Worm (Caenorhabditis elegans) whole organism, late embryonic: Measurements from ENCODE around the gene aakg-4.

Experiments used
- F13H6.1 ChIP-seq: sonication (generic microtip); optimal IDR thresholded peaks from 2 replicates; lab custom pipeline; 2016; ENCODE audit warnings: missing genetic modification characterization, missing compliant biosample characterization
- dve-1 ChIP-seq: sonication (generic microtip); optimal IDR thresholded peaks from 2 replicates; lab custom pipeline; 2017; ENCODE audit warnings: antibody characterized with exemption, mild to moderate bottlenecking, missing genetic modification characterization, missing compliant biosample characterization
- fax-1 ChIP-seq: sonication (generic microtip); optimal IDR thresholded peaks from 2 replicates; lab custom pipeline; 2016; ENCODE audit warnings: missing genotype, missing genetic modification characterization, missing compliant biosample characterization
- madf-2 ChIP-seq: sonication (generic microtip); optimal IDR thresholded peaks from 2 replicates; lab custom pipeline; 2017; ENCODE audit warnings: missing genetic modification characterization, missing compliant biosample characterization
- pros-1 ChIP-seq: fragments of 150-350 bp; optimal IDR thresholded peaks from 2 replicates; lab custom pipeline; 2014; ENCODE audit warnings: missing biosample characterization, missing genetic modification reagents, missing genetic modification characterization
- ref-2 ChIP-seq: sonication (generic microtip); optimal IDR thresholded peaks from 2 replicates; lab custom pipeline; 2016; ENCODE audit warnings: missing genetic modification characterization, missing compliant biosample characterization
- sox-2 ChIP-seq: fragments of 200-800 bp; sonication (Bioruptor generic); IDR thresholded peaks from 2 replicates; pipeline ENCODE4 v1.3.6; 2022; ENCODE audit warnings: missing genetic modification reagents, missing genetic modification characterization, missing compliant biosample characterization
- tbx-2 ChIP-seq: sonication (generic microtip); optimal IDR thresholded peaks from 2 replicates; lab custom pipeline; 2016; ENCODE audit warnings: missing genetic modification characterization, missing compliant biosample characterization
- unc-42 ChIP-seq: sonication (generic microtip); optimal IDR thresholded peaks from 2 replicates; lab custom pipeline; 2016; ENCODE audit warnings: missing genotype, missing genetic modification characterization, missing compliant biosample characterization

ce11 chrX:2335384-2335783, 16.2 kb upstream of the aakg-4 start, which contains the start of gene T01B6.1:
- TF ChIP-seq pros-1 (tag; lab: Kevin White, UChicago) (no peak), madf-2 (no peak), F13H6.1 (tag; lab: Kevin White, UChicago) (no peak), dve-1 (tag; lab: Kevin White, UChicago) (no peak), fax-1 (tag; lab: Kevin White, UChicago) (no peak), tbx-2 (tag; lab: Kevin White, UChicago) (no peak), sox-2 (GFP tag; lab: Robert Waterston, UW) (no peak), ref-2 (tag; lab: Kevin White, UChicago) (no peak), unc-42 (tag; lab: Kevin White, UChicago) (no peak)
